Worm (Caenorhabditis elegans) whole organism, midembryonic: ENCODE results near the gene srz-24.

Source experiments
- T22C8.4 ChIP-seq: fragments of 200-800 bp; sonication (Bioruptor generic); IDR thresholded peaks from 2 replicates; pipeline ENCODE4 v1.3.6; 2022; ENCODE audit warnings: missing genetic modification characterization, missing compliant biosample characterization
- cog-1 ChIP-seq: sonication (generic microtip); optimal IDR thresholded peaks from 2 replicates; lab custom pipeline; 2016; ENCODE audit warnings: missing genetic modification characterization, missing compliant biosample characterization
- flt-1 ChIP-seq: fragments of 200-800 bp; sonication (Bioruptor generic); IDR thresholded peaks from 2 replicates; pipeline ENCODE4 v1.3.6; 2022; ENCODE audit warnings: missing genetic modification characterization, missing compliant biosample characterization
- klf-2 ChIP-seq: fragments of 200-800 bp; sonication (Bioruptor generic); conservative IDR thresholded peaks from 2 replicates; pipeline ENCODE4 v1.3.6; 2022; ENCODE audit warnings: missing genetic modification reagents, missing genetic modification characterization, missing compliant biosample characterization
- med-1 ChIP-seq: sonication (generic microtip); optimal IDR thresholded peaks from 2 replicates; lab custom pipeline; 2017; ENCODE audit warnings: missing genetic modification characterization, mild to moderate bottlenecking, missing compliant biosample characterization, antibody characterized with exemption, missing genetic modification reagents; ENCODE audit not compliant: insufficient read depth
- ref-1 ChIP-seq: fragments of 200-800 bp; sonication (Bioruptor generic); conservative IDR thresholded peaks from 2 replicates; pipeline ENCODE4 v1.3.6; 2022; ENCODE audit warnings: missing genetic modification reagents, missing genetic modification characterization, missing compliant biosample characterization
- tab-1 ChIP-seq: fragments of 200-800 bp; sonication (Bioruptor generic); IDR thresholded peaks from 2 replicates; pipeline ENCODE4 v1.3.6; 2022; ENCODE audit warnings: missing genetic modification characterization, missing compliant biosample characterization
- ztf-23 ChIP-seq: fragments of 200-800 bp; sonication (Bioruptor generic); IDR thresholded peaks from 2 replicates; pipeline ENCODE4 v1.3.6; 2022; ENCODE audit warnings: missing genetic modification reagents, missing genetic modification characterization, missing compliant biosample characterization
- ztf-29 ChIP-seq: fragments of 200-800 bp; sonication (Bioruptor generic); IDR thresholded peaks from 2 replicates; pipeline ENCODE4 v1.3.6; 2022; ENCODE audit warnings: missing genetic modification reagents, missing genetic modification characterization, missing compliant biosample characterization

srz-24 gene

DNA sequence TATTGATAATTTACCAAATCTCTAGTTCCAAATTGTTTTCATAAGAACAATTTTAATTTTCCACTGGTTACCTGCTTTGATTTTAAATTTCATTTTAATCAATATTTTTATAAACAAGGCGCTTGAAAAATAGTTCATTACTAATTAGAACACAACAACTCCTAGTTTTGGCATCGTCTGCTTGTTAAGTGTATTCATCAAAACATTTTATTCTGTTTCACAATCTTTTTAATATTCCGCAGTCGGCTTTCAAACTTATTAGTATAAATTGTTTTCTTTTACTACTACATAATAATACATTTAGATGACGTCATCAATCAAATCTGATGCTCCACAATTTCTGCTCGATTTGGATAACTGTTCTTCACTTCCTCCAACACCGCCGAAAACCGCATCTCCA is 21.5 kb upstream of the srz-24 start, which contains the start of gene pes-1:
TSS of gene pes-1 (plus strand) at position 301 of the 400 bp plus-strand sequence.
- TF ChIP-seq klf-2 (GFP tag; lab: Robert Waterston, UW) (no peak), ztf-29 (GFP tag; lab: Robert Waterston, UW) (no peak), ref-1 (no peak), ztf-23 (GFP tag; lab: Robert Waterston, UW) (no peak), cog-1 (tag; lab: Kevin White, UChicago) (no peak), tab-1 (GFP tag; lab: Robert Waterston, UW) (no peak), flt-1 (GFP tag; lab: Robert Waterston, UW) (no peak), T22C8.4 (GFP tag; lab: Robert Waterston, UW) (no peak), med-1 (GFP tag; lab: Kevin White, UChicago) (no peak)

DNA sequence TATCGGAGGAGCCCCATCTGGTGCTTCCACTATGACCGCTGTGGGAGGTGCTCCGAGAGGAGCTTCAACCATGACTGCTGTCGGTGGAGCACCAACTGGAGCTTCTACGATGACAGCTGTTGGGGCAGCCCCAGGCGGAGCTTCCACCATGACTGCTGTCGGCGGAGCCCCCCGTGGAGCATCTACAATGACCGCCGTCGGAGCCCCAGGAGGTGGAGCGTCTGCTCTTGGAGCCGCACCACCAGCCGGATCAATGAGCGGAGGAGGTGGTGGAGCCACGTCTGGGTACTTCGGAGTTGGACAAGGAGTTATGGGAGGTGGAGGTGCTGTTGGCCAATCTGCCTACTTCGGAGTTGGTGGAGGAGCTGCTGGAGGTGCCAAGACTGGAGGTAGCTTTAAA is 16.0 kb upstream of the srz-24 start:
- TF ChIP-seq cog-1 (tag; lab: Kevin White, UChicago) (no peak), tab-1 (GFP tag; lab: Robert Waterston, UW) (no peak), T22C8.4 (GFP tag; lab: Robert Waterston, UW) (no peak), flt-1 (GFP tag; lab: Robert Waterston, UW) (no peak), ref-1 (no peak), med-1 (GFP tag; lab: Kevin White, UChicago) (no peak), ztf-29 (GFP tag; lab: Robert Waterston, UW) (no peak)

DNA sequence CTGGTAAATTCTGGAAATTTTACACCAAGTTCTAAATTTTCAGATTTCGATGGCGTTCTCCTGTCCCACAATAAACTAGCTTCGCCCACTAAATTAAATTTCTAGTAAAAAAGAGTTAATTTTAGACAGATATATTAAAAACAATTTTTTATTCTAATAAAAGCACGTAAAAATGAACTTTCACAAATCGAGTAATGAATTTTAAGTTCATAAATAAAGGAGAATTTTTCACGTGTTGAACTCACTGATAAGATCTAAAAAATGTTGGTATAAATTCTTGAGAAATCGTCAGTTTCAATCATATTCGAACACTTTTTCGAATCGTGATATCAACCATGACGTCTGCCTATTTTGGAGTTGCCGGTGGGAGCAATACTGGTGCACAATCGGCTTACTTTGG is 14.9 kb upstream of the srz-24 start, which contains the start of gene ssq-2:
TSS of gene ssq-2 (plus strand) at position 301 of the 400 bp plus-strand sequence.
- TF ChIP-seq tab-1 (GFP tag; lab: Robert Waterston, UW): no peak
- TF ChIP-seq klf-2 (GFP tag; lab: Robert Waterston, UW): no peak

DNA sequence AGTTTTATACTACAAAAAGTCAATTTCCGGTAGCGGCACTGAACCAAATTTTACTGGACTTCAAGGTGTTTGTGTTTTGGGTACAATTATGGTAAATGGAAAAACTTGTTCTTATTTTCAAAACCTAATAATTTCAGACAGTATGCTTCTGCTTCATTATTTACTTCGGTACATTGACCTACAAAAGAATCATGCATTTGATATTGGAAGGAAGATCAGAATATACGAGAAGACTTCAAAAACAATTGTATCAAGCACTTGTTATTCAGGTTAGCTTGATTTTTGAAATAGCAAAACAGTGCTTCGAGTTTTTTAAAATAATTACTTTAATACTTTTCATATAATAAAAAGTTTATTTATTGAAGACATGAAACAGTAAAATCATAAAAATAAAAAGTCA is 12.2 kb upstream of the srz-24 start:
- TF ChIP-seq cog-1 (tag; lab: Kevin White, UChicago) (no peak), ztf-23 (GFP tag; lab: Robert Waterston, UW) (no peak), tab-1 (GFP tag; lab: Robert Waterston, UW) (no peak), ztf-29 (GFP tag; lab: Robert Waterston, UW) (no peak), T22C8.4 (GFP tag; lab: Robert Waterston, UW) (no peak), klf-2 (GFP tag; lab: Robert Waterston, UW) (no peak), med-1 (GFP tag; lab: Kevin White, UChicago) (no peak), ref-1 (no peak), flt-1 (GFP tag; lab: Robert Waterston, UW) (no peak)

DNA sequence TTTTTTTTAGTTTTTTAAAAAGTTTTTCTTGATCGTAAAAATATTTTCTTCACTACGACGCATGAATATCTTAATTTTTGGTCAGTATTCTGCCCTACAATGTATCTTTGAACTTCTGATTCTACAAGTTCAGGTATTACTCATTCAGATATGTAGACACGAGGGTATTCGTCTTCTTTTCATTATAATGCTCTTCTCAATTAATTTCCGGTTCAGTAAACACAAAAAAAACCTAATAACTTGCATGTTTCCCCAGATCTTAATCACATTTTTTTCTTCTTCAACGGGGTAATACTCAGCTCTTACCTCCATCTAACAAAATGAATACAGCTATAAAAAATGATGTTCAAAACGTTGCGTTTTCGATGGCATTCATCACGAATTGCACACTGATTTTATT is 11.2 kb upstream of the srz-24 start, which contains the start of gene str-162:
TSS of gene str-162 (plus strand) at position 301 of the 400 bp plus-strand sequence.
- TF ChIP-seq tab-1 (GFP tag; lab: Robert Waterston, UW) (no peak), klf-2 (GFP tag; lab: Robert Waterston, UW) (no peak), ztf-29 (GFP tag; lab: Robert Waterston, UW) (no peak), ztf-23 (GFP tag; lab: Robert Waterston, UW) (no peak), flt-1 (GFP tag; lab: Robert Waterston, UW) (no peak), ref-1 (no peak), cog-1 (tag; lab: Kevin White, UChicago) (no peak)

DNA sequence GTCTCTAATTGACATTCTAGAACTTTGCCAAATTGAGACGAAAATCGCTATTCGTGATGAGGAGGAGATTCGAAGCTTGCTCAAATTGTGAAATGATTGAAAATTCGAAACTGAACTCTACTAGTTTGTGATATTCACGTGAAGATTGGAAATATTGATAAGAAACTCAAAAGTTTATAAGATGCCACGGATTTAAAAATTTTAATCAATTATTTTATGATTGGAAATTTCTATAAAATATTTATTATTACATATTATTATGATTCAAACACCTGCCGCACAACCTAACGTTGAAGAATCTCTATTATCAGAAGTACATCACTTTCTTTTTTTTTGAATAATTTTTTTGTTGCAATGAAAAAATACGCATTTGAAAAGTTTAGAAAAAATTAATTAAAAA is 7.6 kb upstream of the srz-24 start, which contains the start of gene E03H12.7:
TSS of gene E03H12.7 (minus strand) at position 101 of the 400 bp plus-strand sequence.
- TF ChIP-seq tab-1 (GFP tag; lab: Robert Waterston, UW): no peak
- TF ChIP-seq ref-1: no peak
- TF ChIP-seq flt-1 (GFP tag; lab: Robert Waterston, UW): no peak
- no peak for TF ChIP-seq ztf-23 (GFP tag; lab: Robert Waterston, UW)
- TF ChIP-seq T22C8.4 (GFP tag; lab: Robert Waterston, UW): no peak

DNA sequence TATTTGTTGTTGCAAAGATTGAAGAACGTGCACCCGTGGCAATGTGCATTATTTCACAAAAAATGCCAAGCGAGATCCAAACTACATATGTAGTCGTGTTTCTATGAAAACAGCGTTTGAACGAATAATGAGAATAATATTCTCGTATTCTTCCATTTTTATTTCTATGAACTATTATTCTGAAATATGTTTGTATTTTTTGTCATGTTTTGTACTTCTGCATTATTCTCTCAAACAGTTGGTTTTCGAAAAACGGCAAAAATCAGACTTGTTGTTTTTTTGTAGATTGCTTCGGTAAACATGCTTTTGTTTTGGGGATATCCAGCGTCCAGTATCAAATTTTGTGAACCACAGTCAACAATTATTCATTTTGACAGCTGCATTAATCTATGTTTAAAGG is 5.3 kb upstream of the srz-24 start, which contains the start of gene clec-177:
TSS of gene clec-177 (plus strand) at position 301 of the 400 bp plus-strand sequence.
- TF ChIP-seq tab-1 (GFP tag; lab: Robert Waterston, UW) (no peak), med-1 (GFP tag; lab: Kevin White, UChicago) (no peak), ztf-29 (GFP tag; lab: Robert Waterston, UW) (no peak), ztf-23 (GFP tag; lab: Robert Waterston, UW) (no peak), cog-1 (tag; lab: Kevin White, UChicago) (no peak), T22C8.4 (GFP tag; lab: Robert Waterston, UW) (no peak), klf-2 (GFP tag; lab: Robert Waterston, UW) (no peak), ref-1 (no peak), flt-1 (GFP tag; lab: Robert Waterston, UW) (no peak)

DNA sequence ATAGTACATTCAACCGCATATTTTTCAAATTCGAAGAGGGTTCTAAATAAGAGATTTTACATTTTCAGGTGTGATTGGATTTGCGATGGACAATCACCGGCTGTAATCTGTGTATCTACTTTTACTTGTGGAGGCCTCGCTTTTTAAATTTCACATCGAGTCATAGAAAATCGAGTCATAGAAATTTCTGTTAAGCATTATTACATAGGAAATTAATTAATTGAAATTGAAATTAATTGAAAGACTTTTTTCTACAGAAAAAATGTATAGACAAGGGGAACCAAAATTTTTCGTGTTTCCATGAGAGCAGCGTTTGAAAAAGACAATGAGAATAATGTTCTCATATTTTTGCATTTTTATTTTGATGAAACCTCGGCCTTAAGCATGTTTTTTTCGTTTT is 2.8 kb upstream of the srz-24 start, which contains the start of gene clec-176:
TSS of gene clec-176 (plus strand) at position 301 of the 400 bp plus-strand sequence.
- TF ChIP-seq klf-2 (GFP tag; lab: Robert Waterston, UW): no peak
- TF ChIP-seq cog-1 (tag; lab: Kevin White, UChicago): no peak
- TF ChIP-seq flt-1 (GFP tag; lab: Robert Waterston, UW): no peak
- no peak for TF ChIP-seq T22C8.4 (GFP tag; lab: Robert Waterston, UW)
- no peak for TF ChIP-seq ztf-29 (GFP tag; lab: Robert Waterston, UW)
- no peak for TF ChIP-seq ref-1
- no peak for TF ChIP-seq ztf-23 (GFP tag; lab: Robert Waterston, UW)
- TF ChIP-seq tab-1 (GFP tag; lab: Robert Waterston, UW): no peak
- TF ChIP-seq med-1 (GFP tag; lab: Kevin White, UChicago): no peak

DNA sequence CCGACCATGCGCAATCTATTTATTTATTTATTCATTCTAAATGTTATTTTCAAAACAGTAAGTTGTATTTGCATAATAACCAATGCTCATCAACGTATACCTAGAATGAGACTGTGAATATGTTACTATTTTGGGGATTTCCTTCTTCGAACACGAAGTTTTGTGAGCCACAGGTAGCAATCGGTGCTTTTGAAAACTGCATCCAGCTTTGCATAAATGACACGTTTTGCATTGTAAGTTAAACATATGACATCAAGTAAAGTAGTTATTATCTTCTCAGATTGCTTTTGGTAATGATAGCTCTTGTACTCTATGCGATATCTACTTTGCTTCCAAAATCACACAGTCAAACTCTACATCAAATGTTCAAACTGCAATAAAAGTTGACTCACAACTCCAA is 1.6 kb upstream of the srz-24 start, which contains the start of gene E03H12.4:
TSS of gene E03H12.4 (plus strand) at position 120 of the 400 bp plus-strand sequence.
- no peak for TF ChIP-seq klf-2 (GFP tag; lab: Robert Waterston, UW)
- TF ChIP-seq med-1 (GFP tag; lab: Kevin White, UChicago): no peak
- TF ChIP-seq ztf-29 (GFP tag; lab: Robert Waterston, UW): no peak
- TF ChIP-seq flt-1 (GFP tag; lab: Robert Waterston, UW): no peak
- no peak for TF ChIP-seq ztf-23 (GFP tag; lab: Robert Waterston, UW)
- no peak for TF ChIP-seq cog-1 (tag; lab: Kevin White, UChicago)
- no peak for TF ChIP-seq ref-1
- no peak for TF ChIP-seq tab-1 (GFP tag; lab: Robert Waterston, UW)
- TF ChIP-seq T22C8.4 (GFP tag; lab: Robert Waterston, UW): no peak
